Worm (Caenorhabditis elegans) whole organism, L4 larva: ENCODE data around the gene fbxa-28.

Experiments
- Y75B8A.6 ChIP-seq: fragments of 200-800 bp; sonication (Bioruptor generic); IDR thresholded peaks from 2 replicates; pipeline ENCODE4 v1.3.6; 2022; ENCODE audit warnings: missing genetic modification reagents, missing genetic modification characterization, missing compliant biosample characterization
- aha-1 ChIP-seq: fragments of 150-350 bp; peaks from one replicate; lab custom pipeline; 2014; ENCODE audit warnings: missing biosample characterization, missing genetic modification characterization
- ceh-82 ChIP-seq: sonication (generic microtip); optimal IDR thresholded peaks from 2 replicates; lab custom pipeline; 2017; ENCODE audit warnings: missing biosample characterization, missing genetic modification characterization
- dmd-8 ChIP-seq: fragments of 200-800 bp; sonication (Bioruptor generic); IDR thresholded peaks from 2 replicates; pipeline ENCODE4 v1.3.6; 2022; ENCODE audit warnings: missing genetic modification characterization, missing compliant biosample characterization
- php-3 ChIP-seq: fragments of 200-800 bp; sonication (Bioruptor generic); IDR thresholded peaks from 2 replicates; pipeline ENCODE4 v1.3.6; 2022; ENCODE audit warnings: missing genetic modification reagents, missing genetic modification characterization, missing compliant biosample characterization
- saeg-2 ChIP-seq: fragments of 200-800 bp; sonication (Bioruptor generic); IDR thresholded peaks from 2 replicates; pipeline ENCODE4 v1.3.6; 2022; ENCODE audit warnings: missing genetic modification reagents, missing genetic modification characterization, missing compliant biosample characterization
- unc-39 ChIP-seq: sonication (generic microtip); optimal IDR thresholded peaks from 2 replicates; lab custom pipeline; 2017; ENCODE audit warnings: missing biosample characterization, missing genetic modification characterization
- unc-62 ChIP-seq, 3 experiments: fragments of 150-350 bp in 1 of 3; sonication (generic microtip); optimal IDR thresholded peaks in 2 of 3; peaks in 1 of 3; 1 replicate in 1 of 3; 2 replicates in 2 of 3; lab custom pipeline; 2014 to 2017; ENCODE audit warnings: missing biosample characterization in 3 of 3, missing genetic modification characterization in 3 of 3, missing genetic modification reagents in 3 of 3, missing genotype in 1 of 3

The fbxa-28 gene

ce11 chrIII:1347003-1347402 lies 49.3 kb downstream of the fbxa-28 start:
- TF ChIP-seq unc-62 (GFP tag; optimal IDR thresholded peaks at IDR 0.05 in 1 of 2; lab: Kevin White, UChicago): peak in 1 of 2 experiments; percentile 58
- no peak for TF ChIP-seq unc-62 (tag; optimal IDR thresholded peaks at IDR 0.05; lab: Kevin White, UChicago)
- TF ChIP-seq dmd-8 (GFP tag; lab: Robert Waterston, UW): no peak
- TF ChIP-seq aha-1: peak; percentile 92

DNA sequence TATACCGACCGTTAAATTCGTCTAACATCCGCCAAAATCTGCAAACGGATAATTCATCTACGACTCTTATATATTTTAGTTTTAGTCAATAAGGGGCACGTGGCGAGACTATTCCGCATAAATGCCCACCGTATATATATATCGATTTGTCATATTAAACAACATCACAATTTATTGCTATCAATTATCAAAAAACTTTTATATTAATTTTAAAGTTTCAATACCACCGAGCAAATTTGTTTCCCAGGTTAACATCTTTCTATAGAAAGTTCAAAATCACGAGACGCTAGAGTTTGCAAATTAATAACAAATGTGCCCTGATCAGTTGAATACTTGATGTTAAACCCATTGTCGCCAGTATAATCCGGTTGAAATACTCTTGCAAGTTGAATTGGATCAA lies 49.8 kb downstream of the fbxa-28 start, which contains the start of gene Y82E9BL.5:
Y82E9BL.5 (minus strand) TSS at position 101 of the 400 bp plus-strand sequence.
- TF ChIP-seq ceh-82 (tag; lab: Kevin White, UChicago) (no peak), Y75B8A.6 (GFP tag; lab: Robert Waterston, UW) (no peak), saeg-2 (no peak), php-3 (no peak), unc-39 (no peak)
- TF ChIP-seq, all 104 proteins: peak for 0
